Worm (Caenorhabditis elegans) whole organism, late embryonic: Measurements from ENCODE around the gene tat-6.

Source experiments
- ama-1 ChIP-seq: fragments of 150-350 bp; optimal IDR thresholded peaks from 2 replicates; lab custom pipeline; 2014
- ceh-6 ChIP-seq: fragments of 200-800 bp; sonication (Bioruptor generic); optimal IDR thresholded peaks from 2 replicates; lab custom pipeline; 2018; ENCODE audit warnings: mild to moderate bottlenecking, missing genetic modification characterization, missing compliant biosample characterization
- ceh-9 ChIP-seq: sonication (generic microtip); optimal IDR thresholded peaks from 2 replicates; lab custom pipeline; 2016; ENCODE audit warnings: mild to moderate bottlenecking, missing genetic modification characterization, inconsistent platforms, missing compliant biosample characterization
- dmd-4 ChIP-seq: sonication (generic microtip); optimal IDR thresholded peaks from 2 replicates; lab custom pipeline; 2016; ENCODE audit warnings: borderline replicate concordance, missing genetic modification characterization, missing compliant biosample characterization
- fkh-6 ChIP-seq: sonication (generic microtip); optimal IDR thresholded peaks from 2 replicates; lab custom pipeline; 2016; ENCODE audit warnings: missing genetic modification characterization, missing compliant biosample characterization
- ref-2 ChIP-seq: sonication (generic microtip); optimal IDR thresholded peaks from 2 replicates; lab custom pipeline; 2016; ENCODE audit warnings: missing genetic modification characterization, missing compliant biosample characterization
- unc-3 ChIP-seq, 2 experiments: fragments of 200-800 bp in 1 of 2; sonication (Bioruptor generic) in 1 of 2; sonication (generic microtip) in 1 of 2; conservative IDR thresholded peaks in 1 of 2; optimal IDR thresholded peaks in 1 of 2; 2 replicates each; pipeline versions ENCODE4 v1.3.6 to Lab custom; 2016 to 2022; ENCODE audit warnings: missing compliant biosample characterization in 2 of 2, missing genetic modification characterization in 2 of 2, missing genetic modification reagents in 1 of 2
- zip-5 ChIP-seq: sonication (generic microtip); optimal IDR thresholded peaks from 2 replicates; lab custom pipeline; 2016; ENCODE audit warnings: missing genetic modification characterization, missing compliant biosample characterization
- ztf-16 ChIP-seq: sonication (generic microtip); optimal IDR thresholded peaks from 2 replicates; lab custom pipeline; 2017; ENCODE audit warnings: missing genetic modification characterization, missing compliant biosample characterization

DNA sequence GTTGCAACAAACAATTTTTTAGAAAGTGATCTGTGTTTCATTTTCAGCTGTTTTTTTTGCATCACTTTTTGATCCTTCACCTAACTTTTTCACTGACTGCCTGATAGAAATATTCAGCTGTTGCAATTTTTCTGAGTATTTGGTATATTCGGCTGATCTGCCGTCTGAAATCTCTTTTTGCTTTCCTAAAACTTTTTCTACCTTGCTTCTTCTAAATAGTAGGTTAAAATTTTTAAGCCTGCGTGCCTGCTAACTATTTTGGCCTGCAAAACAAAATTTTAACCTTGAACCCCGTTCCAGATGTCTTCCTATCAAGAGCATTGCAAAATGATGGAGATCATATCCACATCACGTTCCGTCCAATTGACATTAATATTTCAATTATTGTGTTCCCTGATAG lies 47.3 kb downstream of the tat-6 start, which contains the start of gene srab-8:
- TF ChIP-seq ref-2 (tag; lab: Kevin White, UChicago) = no peak
- TF ChIP-seq ceh-9 (tag; lab: Kevin White, UChicago) = no peak
- no peak for TF ChIP-seq zip-5
- no peak for TF ChIP-seq ama-1 (lab: Kevin White, UChicago)
- TF ChIP-seq unc-3 (GFP tag; conservative IDR thresholded peaks at IDR 0.05; lab: Robert Waterston, UW) = no peak
- no peak for TF ChIP-seq unc-3 (tag; optimal IDR thresholded peaks at IDR 0.05; lab: Kevin White, UChicago)
- TF ChIP-seq ztf-16 (tag; lab: Kevin White, UChicago) = no peak
- TF ChIP-seq ceh-6 (GFP tag; lab: Kevin White, UChicago) = no peak
- TF ChIP-seq fkh-6 (tag; lab: Kevin White, UChicago) = no peak
- TF ChIP-seq dmd-4 (tag; lab: Kevin White, UChicago) = no peak
